Worm (Caenorhabditis elegans) whole organism, late embryonic: Measurements from ENCODE around the gene F14H8.5.
"Not testable (repeated sequence)": the region's sequence is repeated elsewhere in the genome, so short reads cannot be mapped to it uniquely, and the experiment has no call there.

Source experiments
- C38D4.7 ChIP-seq: fragments of 200-800 bp; sonication (Bioruptor generic); optimal IDR thresholded peaks from 2 replicates; lab custom pipeline; 2018; ENCODE audit warnings: mild to moderate bottlenecking, missing genetic modification characterization, moderate library complexity, missing compliant biosample characterization
- F13H6.1 ChIP-seq: sonication (generic microtip); optimal IDR thresholded peaks from 2 replicates; lab custom pipeline; 2016; ENCODE audit warnings: missing genetic modification characterization, missing compliant biosample characterization
- K09A11.1 ChIP-seq: sonication (generic microtip); optimal IDR thresholded peaks from 2 replicates; lab custom pipeline; 2017; ENCODE audit warnings: antibody characterized with exemption, mild to moderate bottlenecking, missing genetic modification characterization, missing compliant biosample characterization; ENCODE audit not compliant: insufficient read depth
- T23F11.4 ChIP-seq: fragments of 200-800 bp; sonication (Bioruptor generic); optimal IDR thresholded peaks from 2 replicates; lab custom pipeline; 2018; ENCODE audit warnings: mild to moderate bottlenecking, missing genetic modification characterization, missing compliant biosample characterization
- ahr-1 ChIP-seq: sonication (generic microtip); optimal IDR thresholded peaks from 2 replicates; lab custom pipeline; 2016; ENCODE audit warnings: missing genetic modification characterization, missing compliant biosample characterization
- ama-1 ChIP-seq: fragments of 150-350 bp; optimal IDR thresholded peaks from 2 replicates; lab custom pipeline; 2014
- ceh-18 ChIP-seq: sonication (generic microtip); optimal IDR thresholded peaks from 2 replicates; lab custom pipeline; 2016; ENCODE audit warnings: missing genetic modification characterization, missing compliant biosample characterization
- ceh-30 ChIP-seq: fragments of 150-350 bp; optimal IDR thresholded peaks from 2 replicates; lab custom pipeline; 2014; ENCODE audit warnings: missing biosample characterization, missing genetic modification characterization
- ceh-48 ChIP-seq: sonication (generic microtip); optimal IDR thresholded peaks from 2 replicates; lab custom pipeline; 2016; ENCODE audit warnings: missing genetic modification characterization, inconsistent platforms, missing compliant biosample characterization
- ceh-6 ChIP-seq: fragments of 200-800 bp; sonication (Bioruptor generic); optimal IDR thresholded peaks from 2 replicates; lab custom pipeline; 2018; ENCODE audit warnings: mild to moderate bottlenecking, missing genetic modification characterization, missing compliant biosample characterization
- ceh-9 ChIP-seq: sonication (generic microtip); optimal IDR thresholded peaks from 2 replicates; lab custom pipeline; 2016; ENCODE audit warnings: mild to moderate bottlenecking, missing genetic modification characterization, inconsistent platforms, missing compliant biosample characterization
- fax-1 ChIP-seq: sonication (generic microtip); optimal IDR thresholded peaks from 2 replicates; lab custom pipeline; 2016; ENCODE audit warnings: missing genotype, missing genetic modification characterization, missing compliant biosample characterization
- fkh-10 ChIP-seq: fragments of 150-350 bp; optimal IDR thresholded peaks from 2 replicates; lab custom pipeline; 2014; ENCODE audit warnings: missing biosample characterization, missing genetic modification reagents, missing genetic modification characterization
- fkh-6 ChIP-seq: sonication (generic microtip); optimal IDR thresholded peaks from 2 replicates; lab custom pipeline; 2016; ENCODE audit warnings: missing genetic modification characterization, missing compliant biosample characterization
- gmeb-2 ChIP-seq: sonication (generic microtip); optimal IDR thresholded peaks from 2 replicates; lab custom pipeline; 2016; ENCODE audit warnings: missing genetic modification characterization, inconsistent platforms, missing compliant biosample characterization
- hlh-15 ChIP-seq: sonication (generic microtip); optimal IDR thresholded peaks from 2 replicates; lab custom pipeline; 2016; ENCODE audit warnings: missing genetic modification characterization, missing compliant biosample characterization
- hlh-30 ChIP-seq: sonication (generic microtip); optimal IDR thresholded peaks from 2 replicates; lab custom pipeline; 2017; ENCODE audit warnings: antibody characterized with exemption, missing genetic modification characterization, missing compliant biosample characterization; ENCODE audit not compliant: insufficient read depth
- hlh-6 ChIP-seq: sonication (generic microtip); optimal IDR thresholded peaks from 2 replicates; lab custom pipeline; 2016; ENCODE audit warnings: missing genotype, missing genetic modification characterization, missing compliant biosample characterization
- hlh-8 ChIP-seq: sonication (generic microtip); optimal IDR thresholded peaks from 2 replicates; lab custom pipeline; 2016; ENCODE audit warnings: missing genotype, missing genetic modification characterization, missing compliant biosample characterization
- lim-6 ChIP-seq: sonication (generic microtip); optimal IDR thresholded peaks from 2 replicates; lab custom pipeline; 2016; ENCODE audit warnings: missing genetic modification characterization, missing compliant biosample characterization
- mec-3 ChIP-seq: sonication (generic microtip); optimal IDR thresholded peaks from 2 replicates; lab custom pipeline; 2016; ENCODE audit warnings: borderline replicate concordance, missing genetic modification characterization, missing compliant biosample characterization
- npax-4 ChIP-seq: sonication (generic microtip); optimal IDR thresholded peaks from 2 replicates; lab custom pipeline; 2016; ENCODE audit warnings: missing genetic modification characterization, missing compliant biosample characterization
- pag-3 ChIP-seq: sonication (generic microtip); optimal IDR thresholded peaks from 2 replicates; lab custom pipeline; 2016; ENCODE audit warnings: missing compliant biosample characterization, missing genetic modification characterization, borderline replicate concordance
- pha-4 ChIP-seq: fragments of 150-350 bp; optimal IDR thresholded peaks from 2 replicates; lab custom pipeline; 2018; ENCODE audit warnings: missing biosample characterization, missing genetic modification reagents, missing genetic modification characterization
- pqm-1 ChIP-seq: sonication (generic microtip); optimal IDR thresholded peaks from 2 replicates; lab custom pipeline; 2016; ENCODE audit warnings: missing genetic modification characterization, missing compliant biosample characterization
- pros-1 ChIP-seq: fragments of 150-350 bp; optimal IDR thresholded peaks from 2 replicates; lab custom pipeline; 2014; ENCODE audit warnings: missing biosample characterization, missing genetic modification reagents, missing genetic modification characterization
- sdc-2 ChIP-seq: sonication (generic microtip); optimal IDR thresholded peaks from 2 replicates; lab custom pipeline; 2016; ENCODE audit warnings: missing genotype, missing genetic modification characterization, missing compliant biosample characterization
- sox-4 ChIP-seq: sonication (generic microtip); optimal IDR thresholded peaks from 2 replicates; lab custom pipeline; 2017; ENCODE audit warnings: mild to moderate bottlenecking, missing genetic modification characterization, inconsistent platforms, missing compliant biosample characterization
- syd-9 ChIP-seq: sonication (generic microtip); optimal IDR thresholded peaks from 2 replicates; lab custom pipeline; 2016; ENCODE audit warnings: mild to moderate bottlenecking, missing genetic modification characterization, moderate library complexity, missing compliant biosample characterization
- tbx-2 ChIP-seq: sonication (generic microtip); optimal IDR thresholded peaks from 2 replicates; lab custom pipeline; 2016; ENCODE audit warnings: missing genetic modification characterization, missing compliant biosample characterization
- ttx-3 ChIP-seq: sonication (generic microtip); optimal IDR thresholded peaks from 2 replicates; lab custom pipeline; 2016; ENCODE audit warnings: missing genetic modification reagents, missing genetic modification characterization, missing compliant biosample characterization
- unc-3 ChIP-seq, 2 experiments: fragments of 200-800 bp in 1 of 2; sonication (Bioruptor generic) in 1 of 2; sonication (generic microtip) in 1 of 2; conservative IDR thresholded peaks in 1 of 2; optimal IDR thresholded peaks in 1 of 2; 2 replicates each; pipeline versions ENCODE4 v1.3.6 to Lab custom; 2016 to 2022; ENCODE audit warnings: missing compliant biosample characterization in 2 of 2, missing genetic modification characterization in 2 of 2, missing genetic modification reagents in 1 of 2
- unc-86 ChIP-seq: sonication (generic microtip); optimal IDR thresholded peaks from 2 replicates; lab custom pipeline; 2016; ENCODE audit warnings: missing genetic modification characterization, missing compliant biosample characterization
- zip-5 ChIP-seq: sonication (generic microtip); optimal IDR thresholded peaks from 2 replicates; lab custom pipeline; 2016; ENCODE audit warnings: missing genetic modification characterization, missing compliant biosample characterization
- ztf-16 ChIP-seq: sonication (generic microtip); optimal IDR thresholded peaks from 2 replicates; lab custom pipeline; 2017; ENCODE audit warnings: missing genetic modification characterization, missing compliant biosample characterization

The F14H8.5 gene

ce11 chrV:15020229-15020628 lies 603 bp upstream of the F14H8.5 start, which contains the start of gene F14H8.2:
Gene F14H8.2, minus strand, starts transcription at chrV:15020329.
- TF ChIP-seq zip-5 (tag; lab: Kevin White, UChicago) (no peak), syd-9 (tag; lab: Kevin White, UChicago) (no peak), ttx-3 (tag; lab: Kevin White, UChicago) (no peak), F13H6.1 (tag; lab: Kevin White, UChicago) (no peak), K09A11.1 (tag; lab: Kevin White, UChicago) (no peak), mec-3 (tag; lab: Kevin White, UChicago) (no peak), ztf-16 (no peak), fax-1 (tag; lab: Kevin White, UChicago) (no peak), ama-1 (no peak), lim-6 (tag; lab: Kevin White, UChicago) (no peak), ceh-18 (tag; lab: Kevin White, UChicago) (no peak), ahr-1 (tag; lab: Kevin White, UChicago) (no peak), ceh-9 (tag; lab: Kevin White, UChicago) (no peak), pros-1 (no peak), tbx-2 (no peak), hlh-6 (tag; lab: Kevin White, UChicago) (no peak), C38D4.7 (GFP tag; lab: Kevin White, UChicago) (no peak)

ce11 chrV:15023544-15023943 lies 2.7 kb downstream of the F14H8.5 start, which contains the start of gene F14H8.4:
Gene F14H8.4, plus strand, starts transcription at chrV:15023844.
- TF ChIP-seq pros-1 = no peak
- no peak for TF ChIP-seq pqm-1
- no peak for TF ChIP-seq pha-4 (tag; lab: Kevin White, UChicago)
- no peak for TF ChIP-seq sdc-2 (tag; lab: Kevin White, UChicago)

ce11 chrV:15028896-15029519 lies 8.2 kb downstream of the F14H8.5 start, which contains the start of gene F14H8.8:
Gene F14H8.8, plus strand, starts transcription at chrV:15029469.
- TF ChIP-seq ceh-6 (GFP tag; lab: Kevin White, UChicago) (no peak), zip-5 (tag; lab: Kevin White, UChicago) (no peak), npax-4 (tag; lab: Kevin White, UChicago) (no peak), hlh-15 (tag; lab: Kevin White, UChicago) (no peak), ttx-3 (tag; lab: Kevin White, UChicago) (no peak), hlh-30 (no peak), ceh-48 (no peak), K09A11.1 (tag; lab: Kevin White, UChicago) (no peak), hlh-8 (tag; lab: Kevin White, UChicago) (no peak), ceh-30 (no peak), ceh-9 (tag; lab: Kevin White, UChicago) (no peak), sox-4 (tag; lab: Kevin White, UChicago) (no peak), T23F11.4 (GFP tag; lab: Kevin White, UChicago) (no peak), gmeb-2 (tag; lab: Kevin White, UChicago) (no peak), unc-3 (GFP tag; conservative IDR thresholded peaks at IDR 0.05; lab: Robert Waterston, UW) (no peak), unc-3 (tag; optimal IDR thresholded peaks at IDR 0.05; lab: Kevin White, UChicago) (no peak), ceh-18 (tag; lab: Kevin White, UChicago) (no peak)

ce11 chrV:15031373-15031772 lies 10.5 kb downstream of the F14H8.5 start, which contains the start of gene cng-1:
Gene cng-1, minus strand, starts transcription at chrV:15031473.
- TF ChIP-seq pag-3; syd-9 (tag; lab: Kevin White, UChicago); fkh-10 (GFP tag; lab: Kevin White, UChicago): not testable (repeated sequence)

ce11 chrV:15036769-15037168 lies 15.9 kb downstream of the F14H8.5 start, which contains the start of gene melo-3:
Gene melo-3, minus strand, starts transcription at chrV:15036869.
- not testable (repeated sequence) for TF ChIP-seq unc-86 (tag; lab: Kevin White, UChicago); ceh-30; fkh-6
- TF ChIP-seq, all 69 proteins: peak for 0; not testable (repeated sequence) for 69
